Fruit fly (Drosophila melanogaster) whole organism, prepupa: ENCODE measurements around the gene zormin.

Experiments
- CG10631 ChIP-seq: fragments of 200-800 bp; sonication (Bioruptor generic); optimal IDR thresholded peaks from 2 replicates; lab custom pipeline; 2016; ENCODE audit warnings: missing biosample characterization, missing genetic modification characterization
- CG15336 ChIP-seq: fragments of 200-800 bp; sonication (Bioruptor generic); IDR thresholded peaks from 2 replicates; pipeline ENCODE4 v1.3.6; 2022; ENCODE audit warnings: missing biosample characterization, missing genetic modification characterization
- CG16779 ChIP-seq: fragments of 200-800 bp; sonication (Bioruptor generic); optimal IDR thresholded peaks from 3 replicates; lab custom pipeline; 2017; ENCODE audit warnings: missing biosample characterization, mild to moderate bottlenecking, missing genetic modification characterization
- CG32006 ChIP-seq: fragments of 200-800 bp; sonication (Bioruptor generic); optimal IDR thresholded peaks from 3 replicates; lab custom pipeline; 2017; ENCODE audit warnings: missing biosample characterization, mild to moderate bottlenecking, missing genetic modification characterization
- CG34406 ChIP-seq: fragments of 200-800 bp; sonication (Bioruptor generic); optimal IDR thresholded peaks from 3 replicates; lab custom pipeline; 2016; ENCODE audit warnings: missing biosample characterization, missing genetic modification characterization
- CG3919 ChIP-seq: fragments of 200-800 bp; sonication (Bioruptor generic); optimal IDR thresholded peaks from 3 replicates; lab custom pipeline; 2016; ENCODE audit warnings: missing biosample characterization, missing genetic modification characterization
- CG6163 ChIP-seq: fragments of 200-800 bp; sonication (Bioruptor generic); IDR thresholded peaks from 3 replicates; pipeline ENCODE4 v1.3.6; 2022; ENCODE audit warnings: missing biosample characterization, missing genetic modification characterization
- CG6276 ChIP-seq: fragments of 200-800 bp; sonication (Bioruptor generic); optimal IDR thresholded peaks from 2 replicates; lab custom pipeline; 2017; ENCODE audit warnings: missing biosample characterization, mild to moderate bottlenecking, missing genetic modification characterization
- CG6792 ChIP-seq: fragments of 200-800 bp; sonication (Bioruptor generic); optimal IDR thresholded peaks from 3 replicates; lab custom pipeline; 2016; ENCODE audit warnings: missing biosample characterization, missing genetic modification characterization
- CG6808 ChIP-seq: fragments of 200-800 bp; sonication (Bioruptor generic); optimal IDR thresholded peaks from 3 replicates; lab custom pipeline; 2017; ENCODE audit warnings: missing biosample characterization, missing genetic modification characterization, mild to moderate bottlenecking, moderate library complexity, missing genetic modification reagents
- CG8119 ChIP-seq: fragments of 200-800 bp; sonication (Bioruptor generic); IDR thresholded peaks from 3 replicates; pipeline ENCODE4 v1.3.6; 2022; ENCODE audit warnings: missing biosample characterization, missing genetic modification characterization
- Eip75B ChIP-seq: fragments of 200-800 bp; sonication (Bioruptor generic); optimal IDR thresholded peaks from 3 replicates; lab custom pipeline; 2016; ENCODE audit warnings: missing biosample characterization, missing genetic modification characterization
- Eip78C ChIP-seq: fragments of 200-800 bp; sonication (Bioruptor generic); peaks from one replicate; lab custom pipeline; 2016; ENCODE audit warnings: missing biosample characterization, missing genetic modification characterization
- Ets21C ChIP-seq: fragments of 200-800 bp; sonication (Bioruptor generic); optimal IDR thresholded peaks from 3 replicates; lab custom pipeline; 2016; ENCODE audit warnings: missing biosample characterization, missing genetic modification characterization
- Gug ChIP-seq: fragments of 200-800 bp; sonication (Bioruptor generic); IDR thresholded peaks from 2 replicates; pipeline ENCODE4 v1.3.6; 2022; ENCODE audit warnings: missing biosample characterization, missing genetic modification characterization
- Hr39 ChIP-seq: fragments of 200-800 bp; sonication (Bioruptor generic); optimal IDR thresholded peaks from 2 replicates; lab custom pipeline; 2016; ENCODE audit warnings: missing biosample characterization, missing genetic modification characterization
- Hr4 ChIP-seq: fragments of 200-800 bp; sonication (Bioruptor generic); optimal IDR thresholded peaks from 3 replicates; lab custom pipeline; 2016; ENCODE audit warnings: missing biosample characterization, missing genetic modification characterization
- Met ChIP-seq: fragments of 200-800 bp; sonication (Bioruptor generic); optimal IDR thresholded peaks from 3 replicates; lab custom pipeline; 2016; ENCODE audit warnings: missing biosample characterization, missing genetic modification characterization
- OdsH ChIP-seq: fragments of 200-800 bp; sonication (Bioruptor generic); optimal IDR thresholded peaks from 3 replicates; lab custom pipeline; 2016; ENCODE audit warnings: missing biosample characterization, missing genetic modification characterization
- Sox102F ChIP-seq: fragments of 200-800 bp; sonication (Bioruptor generic); optimal IDR thresholded peaks from 2 replicates; lab custom pipeline; 2016; ENCODE audit warnings: missing biosample characterization, mild to moderate bottlenecking, missing genetic modification characterization
- Sox15 ChIP-seq: fragments of 200-800 bp; sonication (Bioruptor generic); optimal IDR thresholded peaks from 3 replicates; lab custom pipeline; 2016; ENCODE audit warnings: missing biosample characterization, missing genetic modification characterization
- acj6 ChIP-seq: fragments of 200-800 bp; sonication (Bioruptor generic); optimal IDR thresholded peaks from 3 replicates; lab custom pipeline; 2016; ENCODE audit warnings: missing biosample characterization, missing genetic modification characterization
- dac ChIP-seq: fragments of 200-800 bp; sonication (Bioruptor generic); optimal IDR thresholded peaks from 2 replicates; lab custom pipeline; 2017; ENCODE audit warnings: missing biosample characterization, mild to moderate bottlenecking, missing genetic modification characterization
- dsx ChIP-seq: fragments of 200-800 bp; optimal IDR thresholded peaks from 3 replicates; lab custom pipeline; 2019; ENCODE audit warnings: missing biosample characterization, mild to moderate bottlenecking, missing genetic modification characterization, moderate library complexity; ENCODE audit not compliant: poor library complexity, severe bottlenecking
- eg ChIP-seq: fragments of 200-800 bp; sonication (Bioruptor generic); IDR thresholded peaks from 3 replicates; pipeline ENCODE4 v1.3.6; 2022; ENCODE audit warnings: missing biosample characterization, missing genetic modification characterization
- esn ChIP-seq: fragments of 200-800 bp; sonication (Bioruptor generic); optimal IDR thresholded peaks from 2 replicates; lab custom pipeline; 2016; ENCODE audit warnings: missing biosample characterization, mild to moderate bottlenecking, missing genetic modification characterization, moderate library complexity
- fkh ChIP-seq: fragments of 200-800 bp; sonication (Bioruptor generic); optimal IDR thresholded peaks from 3 replicates; lab custom pipeline; 2017; ENCODE audit warnings: missing biosample characterization, mild to moderate bottlenecking, missing genetic modification characterization, moderate library complexity
- lz ChIP-seq: fragments of 200-800 bp; sonication (Bioruptor generic); optimal IDR thresholded peaks from 3 replicates; lab custom pipeline; 2016; ENCODE audit warnings: missing biosample characterization, missing genetic modification characterization
- net ChIP-seq: fragments of 200-800 bp; sonication (Bioruptor generic); optimal IDR thresholded peaks from 3 replicates; lab custom pipeline; 2016; ENCODE audit warnings: missing biosample characterization, missing genetic modification characterization
- pdm3 ChIP-seq: fragments of 200-800 bp; sonication (Bioruptor generic); optimal IDR thresholded peaks from 3 replicates; lab custom pipeline; 2016; ENCODE audit warnings: missing biosample characterization, missing genetic modification characterization
- svp ChIP-seq: fragments of 200-800 bp; sonication (Bioruptor generic); peaks from one replicate; lab custom pipeline; 2016; ENCODE audit warnings: missing biosample characterization, missing genetic modification characterization
- topi ChIP-seq: fragments of 200-800 bp; sonication (Bioruptor generic); optimal IDR thresholded peaks from 3 replicates; lab custom pipeline; 2016; ENCODE audit warnings: missing biosample characterization, missing genetic modification characterization

Gene zormin

DNA sequence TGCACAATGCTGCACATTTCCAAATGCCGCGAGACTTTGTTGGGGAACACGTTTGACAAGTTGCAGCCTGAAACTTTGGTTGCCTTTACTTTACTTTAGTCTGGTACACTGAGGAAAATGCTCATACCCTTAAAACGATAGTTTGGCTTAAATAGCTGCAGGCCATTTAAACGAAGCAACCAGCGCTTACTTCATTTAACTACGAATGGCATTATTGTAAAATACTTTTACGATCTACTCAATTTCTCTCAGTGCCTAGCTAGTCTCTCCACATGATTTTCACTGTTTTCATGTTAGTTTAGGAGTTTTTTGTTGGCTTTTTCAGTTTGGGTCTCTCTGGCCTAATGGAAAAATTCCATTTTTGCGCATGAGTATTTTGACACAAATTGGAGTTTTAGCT, 10.5 kb upstream of the zormin start (continued):
- peak; percentile 47 for TF ChIP-seq dsx (GFP tag; lab: Kevin White, UChicago)
- peak; percentile 79 for TF ChIP-seq Met (GFP tag; lab: Kevin White, UChicago)
- TF ChIP-seq acj6 (GFP tag; lab: Kevin White, UChicago), result peak; percentile 82
- peak; percentile 72 for TF ChIP-seq CG6808 (GFP tag; lab: Kevin White, UChicago)
- TF ChIP-seq net, result peak; percentile 73
- peak; percentile 73 for TF ChIP-seq Sox102F (GFP tag; lab: Kevin White, UChicago)
- TF ChIP-seq CG32006 (GFP tag; lab: Kevin White, UChicago), result peak; percentile 89
- peak; percentile 87 for TF ChIP-seq topi (GFP tag; lab: Kevin White, UChicago)
- TF ChIP-seq CG15336 (GFP tag; lab: Robert Waterston, UW), result peak; percentile 97
- peak; percentile 60 for TF ChIP-seq CG6792
- peak; percentile 69 for TF ChIP-seq Ets21C
- peak; percentile 97 for TF ChIP-seq CG6163 (GFP tag; lab: Robert Waterston, UW)

DNA sequence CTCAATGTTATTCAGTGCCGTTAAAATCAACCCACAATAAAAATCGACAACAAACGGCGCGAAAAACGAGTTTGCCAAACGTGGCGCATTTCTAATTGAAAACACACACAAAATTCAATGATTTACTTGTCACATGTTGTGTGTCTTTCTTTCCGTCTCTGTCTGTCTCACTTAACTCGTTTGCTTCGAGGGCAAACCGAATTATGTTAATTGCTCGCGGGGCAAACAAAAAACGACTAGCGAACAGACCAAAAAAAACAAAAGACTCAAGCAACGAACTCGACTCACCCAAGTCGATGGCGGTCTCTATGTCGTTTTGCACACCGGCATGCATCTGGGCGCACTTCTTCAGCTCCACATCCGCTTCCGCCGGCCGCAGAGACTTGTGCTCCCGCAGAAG, 8.3 kb upstream of the zormin start:
- TF ChIP-seq CG10631 (GFP tag; lab: Kevin White, UChicago) (no peak), Eip78C (GFP tag; lab: Kevin White, UChicago) (peak; percentile 32), dac (no peak), fkh (GFP tag; lab: Kevin White, UChicago) (no peak), acj6 (GFP tag; lab: Kevin White, UChicago) (no peak), eg (no peak), CG6163 (GFP tag; lab: Robert Waterston, UW) (no peak)

DNA sequence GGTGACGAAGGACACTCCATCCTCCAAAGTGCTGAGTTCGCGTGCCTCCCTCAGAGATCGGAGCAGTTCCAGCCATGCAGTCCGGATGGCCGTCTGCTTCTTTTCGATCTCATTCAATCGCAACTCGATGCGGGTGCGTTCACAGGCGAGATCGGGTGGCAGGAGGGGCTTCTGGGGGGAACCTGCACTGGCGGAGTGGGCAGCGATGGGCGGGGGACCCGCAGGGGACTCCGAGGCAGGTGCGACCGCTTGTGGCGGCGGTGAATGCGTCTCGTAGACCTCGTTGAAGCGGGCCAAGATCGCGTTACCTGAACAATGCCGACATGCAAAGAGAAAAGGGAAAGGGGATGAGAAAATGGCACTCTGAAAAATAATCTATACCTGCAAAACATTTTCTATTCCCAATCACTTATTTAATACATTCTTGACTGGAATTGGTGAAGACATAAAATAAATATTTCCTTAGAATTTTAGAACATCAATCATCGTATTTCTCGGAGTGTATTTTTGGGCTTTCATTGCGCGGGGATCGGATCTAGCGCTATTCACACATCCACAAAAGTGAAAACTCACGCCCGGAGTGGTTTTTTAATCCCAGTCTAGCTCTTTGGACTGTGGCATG, 7.3 kb upstream of the zormin start:
- TF ChIP-seq OdsH (GFP tag; lab: Kevin White, UChicago) (peak; percentile 1), Met (GFP tag; lab: Kevin White, UChicago) (peak; percentile 8), net (peak; percentile 3), dac (peak; percentile 32), CG34406 (GFP tag; lab: Kevin White, UChicago) (no peak), Gug (GFP tag; lab: Robert Waterston, UW) (0 out of 2 replicates have a peak, but pooled peaks have one; percentile 22), Sox15 (GFP tag; lab: Kevin White, UChicago) (no peak), Eip78C (GFP tag; lab: Kevin White, UChicago) (peak; percentile 70), CG6276 (GFP tag; lab: Kevin White, UChicago) (no peak), lz (peak; percentile 18), CG10631 (GFP tag; lab: Kevin White, UChicago) (peak; percentile 20), CG8119 (GFP tag; lab: Robert Waterston, UW) (peak; percentile 67), CG6163 (GFP tag; lab: Robert Waterston, UW) (peak; percentile 61; the same call in 1 of the 3 replicates), CG3919 (GFP tag; lab: Kevin White, UChicago) (peak; percentile 22), esn (GFP tag; lab: Kevin White, UChicago) (peak; percentile 6), CG6792 (peak; percentile 3), Hr39 (GFP tag; lab: Kevin White, UChicago) (peak; percentile 21), svp (peak; percentile 55), eg (peak; percentile 69), CG32006 (GFP tag; lab: Kevin White, UChicago) (peak; percentile 69), Hr4 (GFP tag; lab: Kevin White, UChicago) (peak; percentile 56), topi (GFP tag; lab: Kevin White, UChicago) (peak; percentile 13), acj6 (GFP tag; lab: Kevin White, UChicago) (no peak), pdm3 (GFP tag; lab: Kevin White, UChicago) (peak; percentile 34), CG16779 (tag; lab: Kevin White, UChicago) (no peak), CG15336 (GFP tag; lab: Robert Waterston, UW) (peak; percentile 50; the same call in 1 of the 2 replicates)

DNA sequence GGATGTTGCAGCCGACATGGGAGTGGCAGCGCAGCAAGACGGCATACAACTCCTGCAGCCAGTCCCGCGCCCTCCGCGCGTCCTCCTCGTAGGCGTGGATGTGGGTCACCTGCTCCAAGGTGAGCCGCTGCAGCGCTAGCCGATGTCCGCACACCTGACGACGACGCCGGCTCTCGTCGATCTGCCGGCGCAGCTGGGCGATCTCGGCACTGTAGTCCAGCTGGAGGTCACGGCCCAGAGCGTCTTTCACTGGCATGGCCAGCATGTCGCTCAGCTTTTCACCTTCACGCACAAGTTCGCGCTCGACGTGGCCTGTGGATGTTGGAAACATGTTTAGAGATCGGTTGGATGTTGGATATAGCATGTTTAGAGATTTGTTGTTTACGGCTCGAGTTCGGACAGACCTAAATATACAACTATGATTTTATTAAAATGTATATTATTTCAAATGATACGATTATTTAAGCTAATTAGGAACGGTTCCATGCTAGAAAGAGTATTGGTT, 6.0 kb upstream of the zormin start:
- 0 out of 3 replicates have a peak, but pooled peaks have one; percentile 54 for TF ChIP-seq eg
- no peak for TF ChIP-seq OdsH (GFP tag; lab: Kevin White, UChicago)
- TF ChIP-seq Eip75B (GFP tag; lab: Kevin White, UChicago), result peak; percentile 34
